Fruit fly (Drosophila melanogaster): Measurements from ENCODE around the gene Ir7g.

Ir7g gene

dm6 chrX:7884360-7884759 is at the start of gene Ir7g:
Ir7g (plus strand) TSS chrX:7884660.
- TF ChIP-seq noc (tag; optimal IDR thresholded peaks at IDR 0.05), result no peak

- no peak for TF ChIP-seq noc (tag; optimal IDR thresholded peaks at IDR 0.05)
These were observed 30.3 kb upstream of the Ir7g start, which contains the start of gene CG10920 for dm6 chrX:7854144-7854543. CG10920 (minus strand) TSS chrX:7854244.

DNA sequence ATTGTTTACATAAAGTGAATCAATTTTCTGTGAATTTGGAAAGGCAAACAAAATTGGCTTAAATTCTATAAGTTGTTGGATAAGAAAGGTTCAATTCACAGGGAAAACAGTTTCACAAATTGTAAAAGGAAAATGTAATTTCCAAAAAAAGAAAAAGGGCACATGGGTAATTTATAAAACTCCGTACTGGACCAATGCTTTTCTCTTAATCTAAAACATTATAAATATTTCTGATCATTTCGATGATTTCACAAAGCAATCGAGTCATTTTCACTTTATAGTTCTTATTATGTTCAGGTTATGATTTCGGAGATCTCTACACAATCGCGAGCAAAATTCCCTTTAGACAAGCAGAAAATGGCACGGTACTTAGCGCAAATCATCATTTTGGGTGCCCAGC is 26.6 kb upstream of the Ir7g start, which contains the start of gene CG1409:
TSS of gene CG1409 (plus strand) at position 301 of the 400 bp plus-strand sequence.
- TF ChIP-seq noc (tag; optimal IDR thresholded peaks at IDR 0.05), result no peak

DNA sequence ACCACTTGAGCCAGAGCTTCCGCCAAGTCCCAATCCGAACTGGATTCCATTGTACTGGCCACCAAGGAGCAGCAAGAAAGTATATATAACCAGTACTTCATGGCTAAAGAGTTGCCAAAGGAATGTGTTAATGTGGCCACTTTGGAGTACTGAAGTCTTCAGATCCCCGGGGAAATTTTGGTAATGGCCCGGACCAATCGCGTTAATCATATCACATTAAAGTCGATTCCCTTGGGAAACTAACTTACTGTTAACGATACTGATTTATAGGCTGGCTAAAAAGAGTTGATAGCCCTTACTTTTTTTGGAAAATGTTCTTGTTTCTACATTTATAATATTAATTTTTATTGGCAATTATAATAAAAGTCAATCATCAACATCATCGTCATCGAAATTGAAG is 17.6 kb upstream of the Ir7g start, which contains the start of gene Ir7b:
TSS of gene Ir7b (minus strand) at position 101 of the 400 bp plus-strand sequence.
- no peak for TF ChIP-seq noc (tag; optimal IDR thresholded peaks at IDR 0.05)

DNA sequence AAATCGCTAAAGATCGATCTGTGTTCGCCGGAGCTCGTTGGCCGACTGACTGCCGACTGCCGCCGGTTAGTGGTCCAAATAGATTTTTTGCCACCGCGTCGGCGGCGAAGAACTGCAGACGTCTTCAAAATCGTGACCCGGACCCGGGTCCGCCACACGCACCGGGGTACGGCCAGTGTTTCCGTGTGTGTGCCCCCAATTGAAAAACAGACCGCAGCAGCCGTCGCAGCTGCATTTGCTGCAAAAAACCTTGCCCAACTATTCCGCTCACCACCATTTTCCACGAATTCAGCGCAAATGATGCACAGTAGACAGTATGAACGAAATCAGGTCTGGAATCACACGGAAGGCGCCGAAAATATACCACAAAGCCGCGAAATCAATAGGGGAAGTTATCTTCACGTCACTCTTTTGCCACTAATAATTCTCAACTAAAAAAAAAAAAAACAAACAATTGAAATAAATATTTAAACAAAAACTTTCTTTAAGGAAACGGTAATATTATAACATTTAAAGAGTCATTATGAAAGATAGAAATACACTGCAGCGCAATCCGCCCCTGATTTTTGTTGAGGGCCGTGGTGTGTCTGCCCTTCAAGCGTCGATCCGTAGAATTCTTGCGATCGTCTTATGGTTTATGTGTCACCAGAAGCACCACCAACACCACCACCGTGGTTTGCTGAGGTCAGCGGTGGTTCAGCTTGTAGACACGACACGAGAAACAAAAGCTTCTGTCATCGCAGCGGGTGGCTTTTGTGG is 11.1 kb upstream of the Ir7g start, which contains the start of gene dec:
TSS of gene dec (minus strand) at position 51 of the 759 bp plus-strand sequence.
- TF ChIP-seq noc (tag; optimal IDR thresholded peaks at IDR 0.05), result no peak

DNA sequence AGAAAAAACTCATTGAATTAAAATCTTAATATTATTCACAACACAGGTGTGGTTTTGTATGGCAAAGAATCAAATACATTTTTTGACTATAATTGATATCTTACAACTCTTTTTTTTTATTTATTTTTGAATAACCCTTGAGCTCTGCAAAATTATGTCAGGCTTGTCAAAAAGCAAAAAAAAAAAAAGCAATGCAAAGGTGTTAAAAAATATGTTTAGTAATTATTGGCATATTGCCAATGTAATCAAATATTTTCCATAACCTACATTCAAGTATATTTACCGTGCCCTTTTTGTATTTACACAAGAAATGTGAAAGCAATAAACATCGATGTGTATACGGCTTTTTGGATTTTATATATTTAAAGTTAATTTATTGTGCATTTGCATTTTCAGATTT is 10.4 kb upstream of the Ir7g start, which contains the start of gene Ir7c:
TSS of gene Ir7c (plus strand) at position 301 of the 400 bp plus-strand sequence.
- no peak for TF ChIP-seq noc (tag; optimal IDR thresholded peaks at IDR 0.05)

- TF ChIP-seq noc (tag; optimal IDR thresholded peaks at IDR 0.05), result no peak
These were observed 5.7 kb upstream of the Ir7g start, which contains the start of gene Ir7d for dm6 chrX:7878736-7879135. Ir7d (minus strand) TSS chrX:7878836.

DNA sequence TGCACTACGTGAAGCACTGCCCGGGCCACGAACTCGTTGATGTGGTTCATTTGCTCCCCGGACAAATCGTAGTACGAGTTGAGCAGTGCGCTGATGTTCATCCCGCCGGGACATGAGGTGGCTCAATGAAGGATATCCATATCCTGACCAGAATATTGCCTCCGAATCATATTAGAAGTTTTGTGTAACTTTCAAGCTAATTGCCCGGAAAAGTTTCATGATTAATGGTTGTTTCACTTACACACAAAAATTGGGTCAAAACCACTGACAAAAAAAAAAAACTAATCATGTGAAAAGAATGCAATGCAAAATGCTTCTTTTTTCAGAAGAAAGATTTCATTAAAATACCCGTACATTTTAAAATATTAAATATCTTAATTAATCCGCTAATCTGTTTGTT is 2.9 kb upstream of the Ir7g start, which contains the start of gene Ir7e:
TSS of gene Ir7e (minus strand) at position 101 of the 400 bp plus-strand sequence.
- TF ChIP-seq noc (tag; optimal IDR thresholded peaks at IDR 0.05), result no peak

DNA sequence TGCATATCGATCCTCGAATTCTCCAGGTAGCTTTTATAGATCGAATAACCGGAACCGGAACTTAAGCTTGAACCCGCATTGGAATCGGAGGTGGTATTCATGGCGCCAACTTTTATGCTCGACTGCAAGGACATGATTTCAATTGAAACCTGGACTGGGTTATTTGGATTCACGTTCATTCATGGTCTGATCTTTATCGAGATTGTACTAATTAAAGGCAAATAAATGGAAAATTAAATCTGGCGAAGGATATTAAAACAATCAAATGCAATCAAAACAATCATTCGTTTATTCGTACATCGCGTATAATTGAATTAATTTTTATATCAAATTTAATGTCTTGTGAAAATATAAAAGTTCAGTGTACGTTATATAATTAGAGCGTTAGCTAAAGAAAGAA is 534 bp upstream of the Ir7g start, which contains the start of gene Ir7f:
TSS of gene Ir7f (minus strand) at position 101 of the 400 bp plus-strand sequence.
- TF ChIP-seq noc (tag; optimal IDR thresholded peaks at IDR 0.05), result no peak

dm6 chrX:7888386-7889024 is 4.0 kb downstream of the Ir7g start, which contains the start of gene Acat1:
Acat1 (minus strand) TSS chrX:7888785.
- TF ChIP-seq noc (tag; optimal IDR thresholded peaks at IDR 0.05), result peak; percentile 71

DNA sequence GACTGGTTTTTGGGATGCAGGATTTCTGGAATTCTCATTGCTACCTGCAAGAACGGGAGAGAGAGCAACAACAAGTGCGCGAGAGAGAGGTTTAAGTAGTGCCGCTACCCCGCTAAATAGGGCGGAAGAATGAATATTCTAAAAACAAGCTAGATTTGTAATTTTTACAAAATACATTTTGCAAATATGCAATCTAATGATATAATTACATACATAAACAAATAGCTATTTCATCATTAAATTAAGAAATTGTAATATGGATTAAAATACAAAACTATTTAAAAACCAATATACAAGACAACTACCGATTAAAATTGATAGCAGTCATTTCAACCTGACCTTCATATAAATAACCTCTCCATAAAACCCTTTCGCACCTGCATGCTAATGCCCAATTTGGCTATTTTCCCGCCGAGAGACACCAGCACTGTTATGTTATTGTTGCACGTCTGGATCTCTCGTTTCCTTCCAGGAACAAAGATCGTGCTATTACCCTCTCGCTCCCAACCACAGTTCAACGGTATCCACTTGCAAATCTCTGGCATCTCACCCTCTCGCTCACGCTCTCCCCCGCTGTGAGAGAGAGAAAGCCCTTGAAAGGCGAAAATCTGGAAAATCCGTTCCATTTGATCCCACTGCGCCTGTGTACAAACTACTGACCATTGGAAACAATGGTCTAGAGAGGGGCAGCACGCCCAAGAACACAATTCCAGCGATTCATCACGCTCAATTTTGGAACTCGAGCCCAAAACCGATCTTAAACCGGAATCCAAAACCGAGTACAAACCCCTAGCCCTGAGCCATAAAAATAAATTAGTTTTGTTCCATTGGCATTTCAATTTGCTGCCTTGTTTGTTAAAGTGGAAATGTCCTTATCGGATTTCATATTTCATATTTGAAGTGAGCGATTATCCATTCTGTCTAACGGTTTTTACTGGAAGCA is 7.4 kb downstream of the Ir7g start, which contains the start of gene Nek2:
TSS of gene Nek2 (minus strand) at position 51 of the 943 bp plus-strand sequence.
- no peak for TF ChIP-seq noc (tag; optimal IDR thresholded peaks at IDR 0.05)

- TF ChIP-seq noc (tag; optimal IDR thresholded peaks at IDR 0.05), result peak; percentile 3
These were observed 8.1 kb downstream of the Ir7g start for dm6 chrX:7892539-7892899.

DNA sequence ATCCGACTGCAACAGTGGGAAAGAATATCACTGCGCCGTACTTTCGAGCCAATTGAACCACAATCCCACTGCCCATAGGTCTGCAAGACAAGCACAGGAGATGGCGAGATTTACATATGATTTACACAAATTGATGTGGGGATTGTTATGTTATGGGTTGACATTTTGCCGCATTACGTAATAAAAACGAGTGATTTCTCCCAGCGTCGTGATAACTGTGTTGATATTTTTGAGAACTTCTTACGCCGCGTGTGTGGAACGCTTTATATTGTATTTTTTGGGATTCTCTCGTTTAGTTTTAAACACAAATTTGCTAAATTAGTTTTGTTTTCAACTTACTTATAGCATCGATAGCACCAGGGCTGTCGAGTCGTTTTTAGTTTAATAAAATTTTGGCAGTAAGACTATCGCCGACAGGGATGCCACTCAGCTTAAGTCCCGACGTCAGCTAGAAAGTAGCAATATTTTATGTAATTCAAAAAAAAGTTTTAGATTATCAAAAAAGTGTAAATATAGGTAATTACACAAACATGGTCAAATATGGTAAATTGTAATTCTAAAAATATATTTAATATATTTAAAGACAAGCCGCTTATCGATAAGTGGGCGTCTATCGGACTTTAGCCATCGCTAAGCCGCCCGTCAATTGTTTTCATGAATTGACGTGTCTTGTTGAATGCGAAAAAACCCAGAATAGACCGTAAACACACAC is 9.1 kb downstream of the Ir7g start, which contains the start of the genes CG45089, ND-MNLL and p115:
TSS of gene CG45089 (minus strand) at position 388 of the 712 bp plus-strand sequence.
TSS of gene ND-MNLL (minus strand) at position 388 of the 712 bp plus-strand sequence.
TSS of gene p115 (plus strand) at position 621 of the 712 bp plus-strand sequence.
- TF ChIP-seq noc (tag; optimal IDR thresholded peaks at IDR 0.05), result peak; percentile 55

- TF ChIP-seq noc (tag; optimal IDR thresholded peaks at IDR 0.05), result no peak
These were observed 16.2 kb downstream of the Ir7g start for dm6 chrX:7900659-7901058.

Data from whole organism, larva.